Worm (Caenorhabditis elegans) whole organism, dauer: Measurements from ENCODE around the gene ZK938.1.

Experiments used
- unc-62 ChIP-seq: sonication (generic microtip); optimal IDR thresholded peaks from 2 replicates; lab custom pipeline; 2017; ENCODE audit warnings: missing biosample characterization, missing genetic modification reagents, missing genetic modification characterization

The ZK938.1 gene

DNA sequence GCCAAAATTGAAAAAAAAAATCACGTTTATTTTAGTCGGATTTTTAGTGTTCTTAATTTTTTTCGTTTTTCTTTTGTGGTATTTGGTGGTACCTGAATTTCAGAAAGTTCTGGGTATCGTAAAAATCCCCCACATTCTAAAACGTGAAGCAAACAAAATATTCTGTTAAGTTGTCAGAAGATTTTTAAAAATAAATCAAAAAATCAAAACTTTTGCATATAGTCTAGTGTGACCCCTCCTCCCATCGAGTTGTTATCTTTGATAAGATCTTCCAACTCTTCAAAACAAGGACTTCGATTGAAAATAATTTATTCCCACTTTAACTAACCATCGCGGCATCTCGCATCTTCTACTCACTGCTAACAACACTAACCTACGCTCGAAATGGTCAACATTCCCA, at the start of gene ZK938.1:
Gene ZK938.1, plus strand, starts transcription at position 301 of the 400 bp plus-strand sequence.
- no peak for TF ChIP-seq unc-62 (GFP tag; lab: Kevin White, UChicago)

DNA sequence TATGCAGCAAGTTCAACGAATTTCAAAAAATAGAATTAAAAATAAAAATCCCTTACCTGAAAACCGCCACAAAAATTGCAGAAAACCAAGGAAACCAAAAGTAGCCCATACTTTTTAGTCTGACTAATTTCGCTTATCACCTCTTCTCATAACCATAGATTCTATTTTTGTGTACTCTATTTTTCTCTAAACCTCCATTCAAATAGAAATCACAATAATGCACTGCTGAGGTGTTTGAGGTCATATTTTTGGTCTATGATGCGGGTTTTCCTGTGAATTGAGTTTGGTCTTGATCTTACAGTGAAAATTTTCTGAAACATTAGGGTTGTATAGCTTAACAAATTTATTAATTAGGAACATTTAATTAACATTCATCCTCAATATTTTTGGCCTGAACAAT, 47.4 kb upstream of the ZK938.1 start, which contains the start of gene cyp-13A1:
Gene cyp-13A1, minus strand, starts transcription at position 156 of the 400 bp plus-strand sequence.
- no peak for TF ChIP-seq unc-62 (GFP tag; lab: Kevin White, UChicago)

DNA sequence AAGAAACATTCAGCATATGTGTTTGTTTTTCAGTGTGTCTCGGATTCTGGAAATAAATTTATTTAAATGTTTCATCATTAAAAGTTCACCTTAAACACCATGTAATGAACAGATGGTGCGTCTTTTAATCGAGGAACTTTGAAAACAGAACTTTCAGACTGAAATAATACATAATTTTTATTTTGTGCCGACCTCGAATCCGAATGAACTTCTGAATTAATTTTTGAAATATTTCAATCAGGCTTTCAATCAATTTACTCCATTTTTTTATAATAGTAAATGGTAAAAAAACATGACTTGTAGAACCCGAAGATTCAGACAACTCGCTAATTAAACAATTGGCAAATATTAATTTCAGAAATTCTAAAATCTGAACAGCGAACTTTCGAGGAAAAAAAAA, 46.9 kb upstream of the ZK938.1 start, which contains the start of gene T10B9.14:
Gene T10B9.14, minus strand, starts transcription at position 101 of the 400 bp plus-strand sequence.
- no peak for TF ChIP-seq unc-62 (GFP tag; lab: Kevin White, UChicago)

- TF ChIP-seq unc-62 (GFP tag; lab: Kevin White, UChicago), result no peak
Measured at ce11 chrII:9786215-9786614, 43.0 kb upstream of the ZK938.1 start.

ce11 chrII:9787395-9788152, 41.6 kb upstream of the ZK938.1 start, which contains the start of gene cyp-13A2:
Gene cyp-13A2, minus strand, starts transcription at chrII:9787629.
- no peak for TF ChIP-seq unc-62 (GFP tag; lab: Kevin White, UChicago)

- no peak for TF ChIP-seq unc-62 (GFP tag; lab: Kevin White, UChicago)
Measured at ce11 chrII:9791185-9791584, 38.0 kb upstream of the ZK938.1 start.

DNA sequence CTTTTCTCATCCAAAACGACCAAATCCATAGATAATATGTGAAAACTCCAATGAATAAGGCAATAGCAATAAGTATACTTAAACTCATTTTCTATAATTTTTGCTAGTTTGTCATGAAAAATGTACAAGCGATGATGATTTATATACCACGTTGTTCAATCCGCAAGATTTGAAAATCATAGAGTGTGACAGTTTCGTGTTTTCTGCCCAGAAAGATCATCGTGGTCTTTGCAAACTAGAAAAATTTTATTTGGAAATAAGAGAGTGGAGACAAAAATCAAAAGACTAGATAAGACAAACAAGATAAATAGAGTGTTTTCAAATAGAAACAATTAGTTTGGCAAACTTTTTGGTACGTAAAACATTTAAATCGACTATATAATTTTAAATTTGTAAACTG, 36.0 kb upstream of the ZK938.1 start, which contains the start of gene cyp-13A3:
Gene cyp-13A3, minus strand, starts transcription at position 101 of the 400 bp plus-strand sequence.
- no peak for TF ChIP-seq unc-62 (GFP tag; lab: Kevin White, UChicago)

DNA sequence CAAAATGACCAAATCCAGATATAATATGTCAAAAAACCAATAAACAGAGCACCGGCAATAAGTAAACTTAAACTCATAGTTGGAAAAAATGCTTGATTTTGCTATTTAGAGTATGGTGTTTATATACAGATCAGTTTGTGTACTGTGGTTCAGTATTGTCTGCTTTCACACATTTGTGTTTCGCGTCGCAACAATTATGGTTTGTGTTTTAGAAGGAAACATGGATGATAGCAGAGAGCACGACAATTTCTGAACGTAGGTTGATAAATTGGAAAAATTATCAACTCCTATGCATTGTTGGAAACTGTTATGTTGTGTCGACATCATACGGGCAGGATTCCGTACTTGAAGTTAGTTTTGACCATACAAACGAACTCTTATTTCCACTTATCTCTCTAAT, 31.5 kb upstream of the ZK938.1 start, which contains the start of gene cyp-13A4:
Gene cyp-13A4, minus strand, starts transcription at position 77 of the 400 bp plus-strand sequence.
- TF ChIP-seq unc-62 (GFP tag; lab: Kevin White, UChicago), result no peak

ce11 chrII:9800251-9800650, 29.0 kb upstream of the ZK938.1 start, which contains the start of gene cyp-13A5:
Gene cyp-13A5, minus strand, starts transcription at chrII:9800362.
- TF ChIP-seq unc-62 (GFP tag; lab: Kevin White, UChicago), result no peak

- TF ChIP-seq unc-62 (GFP tag; lab: Kevin White, UChicago), result no peak
Measured at ce11 chrII:9802642-9803041, 26.6 kb upstream of the ZK938.1 start, which contains the start of gene cyp-13A6. Gene cyp-13A6, minus strand, starts transcription at chrII:9802821.

- no peak for TF ChIP-seq unc-62 (GFP tag; lab: Kevin White, UChicago)
Measured at ce11 chrII:9803320-9803719, 25.9 kb upstream of the ZK938.1 start, which contains the start of gene cyp-13A7. Gene cyp-13A7, plus strand, starts transcription at chrII:9803620.

ce11 chrII:9807519-9807972, 21.7 kb upstream of the ZK938.1 start, which contains the start of gene cyp-13A8:
Gene cyp-13A8, minus strand, starts transcription at chrII:9807569.
- TF ChIP-seq unc-62 (GFP tag; lab: Kevin White, UChicago), result no peak

DNA sequence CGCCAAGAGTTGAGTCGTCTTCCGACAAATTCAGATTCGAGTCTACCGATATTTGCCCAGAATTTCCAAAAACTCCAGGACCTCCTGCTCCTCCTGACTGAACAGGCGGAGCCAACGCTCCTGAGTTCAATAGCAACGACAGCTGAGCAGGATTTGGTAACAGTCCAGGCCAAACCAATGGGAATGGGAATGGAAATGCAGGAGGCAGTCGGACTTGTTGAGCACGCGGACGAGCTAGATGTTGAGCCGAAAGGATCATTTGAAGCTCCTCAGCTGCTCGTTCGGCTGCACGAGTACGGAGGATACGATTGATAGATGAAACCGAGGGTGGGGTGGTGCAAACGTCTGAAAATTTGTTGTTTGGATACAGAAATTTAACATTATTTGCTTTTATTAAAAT, 2.3 kb upstream of the ZK938.1 start:
- no peak for TF ChIP-seq unc-62 (GFP tag; lab: Kevin White, UChicago)

DNA sequence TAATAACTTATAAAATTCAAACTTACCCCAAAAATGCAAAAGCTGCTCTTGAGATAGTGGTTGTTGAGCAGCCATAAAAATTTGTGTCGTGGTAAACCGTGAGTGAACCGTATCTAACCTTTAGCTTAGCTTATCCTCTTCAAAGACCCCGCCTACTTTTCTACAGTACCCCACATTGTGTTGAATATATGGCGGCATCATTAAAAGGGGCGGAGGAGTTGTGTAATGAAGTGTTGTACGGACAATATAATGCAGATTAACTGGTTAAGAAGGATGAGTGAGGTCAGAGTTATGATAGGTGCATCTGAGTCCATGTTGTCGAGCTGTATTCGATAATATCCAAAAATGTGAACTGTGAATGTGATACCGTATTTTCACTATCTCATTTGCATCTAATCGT, 1.4 kb upstream of the ZK938.1 start, which contains the start of gene eyg-1:
Gene eyg-1, minus strand, starts transcription at position 101 of the 400 bp plus-strand sequence.
- no peak for TF ChIP-seq unc-62 (GFP tag; lab: Kevin White, UChicago)

- TF ChIP-seq unc-62 (GFP tag; lab: Kevin White, UChicago), result no peak
Measured at ce11 chrII:9828502-9828901, 706 bp upstream of the ZK938.1 start.

DNA sequence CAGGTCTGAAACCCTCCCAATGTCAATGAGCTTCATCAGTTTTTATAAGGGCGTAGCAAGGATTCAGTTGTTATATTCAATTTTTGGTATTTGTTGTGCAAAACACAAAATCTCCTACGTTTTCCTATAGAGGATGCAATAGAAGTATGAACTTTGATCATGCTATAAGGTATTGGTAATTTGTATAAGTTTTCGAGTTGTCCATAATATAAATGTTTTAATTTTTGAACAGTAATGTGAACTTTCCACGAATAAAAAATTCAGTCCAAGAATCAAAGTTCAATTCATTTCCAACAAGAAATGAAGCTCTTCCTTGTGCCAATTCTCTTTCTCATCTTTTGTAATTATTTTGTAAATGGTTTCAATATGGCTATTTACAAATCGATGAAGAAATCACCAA, 1.8 kb downstream of the ZK938.1 start, which contains the start of gene ZK938.12:
Gene ZK938.12, plus strand, starts transcription at position 301 of the 400 bp plus-strand sequence.
- no peak for TF ChIP-seq unc-62 (GFP tag; lab: Kevin White, UChicago)
